Fruit fly (Drosophila melanogaster) whole organism, embryonic: ENCODE results near the gene CG18586.

Source experiments
- Adf1 ChIP-seq: fragments of 200-800 bp; sonication (Bioruptor generic); IDR thresholded peaks from 2 replicates; pipeline ENCODE4 v1.3.6; 2022; ENCODE audit warnings: missing biosample characterization, missing genetic modification characterization
- Bdp1 ChIP-seq: fragments of 200-800 bp; sonication (Bioruptor generic); optimal IDR thresholded peaks from 3 replicates; lab custom pipeline; 2016; ENCODE audit warnings: missing biosample characterization, missing genetic modification characterization
- Bgb ChIP-seq: fragments of 200-800 bp; sonication (Bioruptor generic); IDR thresholded peaks from 2 replicates; pipeline ENCODE4 v1.3.6; 2022; ENCODE audit warnings: missing biosample characterization, missing genetic modification characterization; ENCODE audit not compliant: partially characterized antibody
- CG13287 ChIP-seq: fragments of 200-800 bp; sonication (Bioruptor generic); IDR thresholded peaks from 2 replicates; pipeline ENCODE4 v1.3.6; 2022; ENCODE audit warnings: missing biosample characterization, missing genetic modification characterization; ENCODE audit not compliant: partially characterized antibody
- CG15514 ChIP-seq: fragments of 200-800 bp; sonication (Bioruptor generic); optimal IDR thresholded peaks from 3 replicates; lab custom pipeline; 2017; ENCODE audit warnings: missing biosample characterization, missing genetic modification characterization, mild to moderate bottlenecking, moderate library complexity, missing genetic modification reagents
- CG3163 ChIP-seq: fragments of 200-800 bp; sonication (Bioruptor generic); optimal IDR thresholded peaks from 3 replicates; lab custom pipeline; 2016; ENCODE audit warnings: missing biosample characterization, missing genetic modification characterization
- CG33213 ChIP-seq: fragments of 200-800 bp; sonication (Bioruptor generic); optimal IDR thresholded peaks from 3 replicates; lab custom pipeline; 2016; ENCODE audit warnings: missing biosample characterization, missing genetic modification characterization
- CG34422 ChIP-seq: fragments of 200-800 bp; sonication (Bioruptor generic); IDR thresholded peaks from 3 replicates; pipeline ENCODE4 v1.3.6; 2022; ENCODE audit warnings: missing biosample characterization, missing genetic modification characterization
- CG42726 ChIP-seq: fragments of 200-800 bp; sonication (Bioruptor generic); IDR thresholded peaks from 2 replicates; pipeline ENCODE4 v1.3.6; 2022; ENCODE audit warnings: missing biosample characterization, missing genetic modification characterization; ENCODE audit not compliant: partially characterized antibody
- CG5953 ChIP-seq: fragments of 200-800 bp; sonication (Bioruptor generic); IDR thresholded peaks from 2 replicates; pipeline ENCODE4 v1.3.6; 2022; ENCODE audit warnings: missing biosample characterization, missing genetic modification characterization
- Dbx ChIP-seq: fragments of 200-800 bp; sonication (Bioruptor generic); IDR thresholded peaks from 3 replicates; pipeline ENCODE4 v1.3.6; 2022; ENCODE audit warnings: missing biosample characterization, missing genetic modification characterization
- Deaf1 ChIP-seq: fragments of 200-800 bp; optimal IDR thresholded peaks from 3 replicates; lab custom pipeline; 2019; ENCODE audit warnings: missing biosample characterization, mild to moderate bottlenecking, missing genetic modification characterization, moderate library complexity
- Dref ChIP-seq: fragments of 200-800 bp; sonication (Bioruptor generic); IDR thresholded peaks from 2 replicates; pipeline ENCODE4 v1.3.6; 2022; ENCODE audit warnings: missing biosample characterization, missing genetic modification characterization
- Drgx ChIP-seq: fragments of 200-800 bp; sonication (Bioruptor generic); IDR thresholded peaks from 2 replicates; pipeline ENCODE4 v1.3.6; 2022; ENCODE audit warnings: missing biosample characterization, missing genetic modification characterization
- H15 ChIP-seq: fragments of 200-800 bp; sonication (Bioruptor generic); IDR thresholded peaks from 3 replicates; pipeline ENCODE4 v1.3.6; 2022; ENCODE audit warnings: missing biosample characterization, missing genetic modification characterization
- HmgD ChIP-seq: fragments of 200-800 bp; sonication (Bioruptor generic); optimal IDR thresholded peaks from 3 replicates; lab custom pipeline; 2016; ENCODE audit warnings: missing biosample characterization, missing genetic modification characterization
- Jarid2 ChIP-seq: fragments of 200-800 bp; sonication (Bioruptor generic); optimal IDR thresholded peaks from 3 replicates; lab custom pipeline; 2017; ENCODE audit warnings: mild to moderate bottlenecking, missing biosample characterization, missing genetic modification reagents, missing genetic modification characterization
- Lhr ChIP-seq: fragments of 200-800 bp; sonication (Bioruptor generic); optimal IDR thresholded peaks from 3 replicates; lab custom pipeline; 2017; ENCODE audit warnings: mild to moderate bottlenecking, missing biosample characterization, missing genetic modification reagents, missing genetic modification characterization
- MBD-R2 ChIP-seq: fragments of 200-800 bp; sonication (Bioruptor generic); IDR thresholded peaks from 2 replicates; pipeline ENCODE4 v1.3.6; 2022; ENCODE audit warnings: missing biosample characterization, missing genetic modification characterization
- Med ChIP-seq: fragments of 200-800 bp; sonication (Bioruptor generic); peaks from one replicate; lab custom pipeline; 2016; ENCODE audit warnings: missing biosample characterization, missing genetic modification characterization, mild to moderate bottlenecking, inconsistent platforms, moderate library complexity
- NC2β ChIP-seq: fragments of 200-800 bp; sonication (Bioruptor generic); optimal IDR thresholded peaks from 2 replicates; lab custom pipeline; 2016; ENCODE audit warnings: missing biosample characterization, missing genetic modification characterization
- Nf-YA ChIP-seq: fragments of 200-800 bp; sonication (Bioruptor generic); IDR thresholded peaks from 2 replicates; pipeline ENCODE4 v1.3.6; 2022; ENCODE audit warnings: missing biosample characterization, missing genetic modification characterization
- Opbp ChIP-seq: fragments of 200-800 bp; sonication (Bioruptor generic); IDR thresholded peaks from 3 replicates; pipeline ENCODE4 v1.3.6; 2022; ENCODE audit warnings: missing biosample characterization, missing genetic modification characterization; ENCODE audit not compliant: partially characterized antibody
- Rfx ChIP-seq: fragments of 200-800 bp; sonication (Bioruptor generic); IDR thresholded peaks from 2 replicates; pipeline ENCODE4 v1.3.6; 2022; ENCODE audit warnings: missing biosample characterization, missing genetic modification characterization
- Scr ChIP-seq: fragments of 200-800 bp; sonication (Bioruptor generic); IDR thresholded peaks from 2 replicates; pipeline ENCODE4 v1.3.6; 2022; ENCODE audit warnings: missing biosample characterization, missing genetic modification characterization; ENCODE audit not compliant: partially characterized antibody
- Sry-δ ChIP-seq: fragments of 200-800 bp; sonication (Bioruptor generic); optimal IDR thresholded peaks from 2 replicates; lab custom pipeline; 2016; ENCODE audit warnings: missing biosample characterization, missing genetic modification characterization
- Trl ChIP-seq, 3 experiments: fragments of >200 bp in 2 of 3; fragments of 200-800 bp in 1 of 3; sonication (Bioruptor generic) in 1 of 3; optimal IDR thresholded peaks; 2 replicates in 1 of 3; 3 replicates in 2 of 3; lab custom pipeline; 2016 to 2017; ENCODE audit warnings: missing biosample characterization in 1 of 3, missing genetic modification characterization in 1 of 3
- ase ChIP-seq: fragments of 200-800 bp; sonication (Bioruptor generic); IDR thresholded peaks from 3 replicates; pipeline ENCODE4 v1.3.6; 2022; ENCODE audit warnings: missing biosample characterization, missing genetic modification characterization
- ato ChIP-seq: fragments of 200-800 bp; sonication (Bioruptor generic); IDR thresholded peaks from 2 replicates; pipeline ENCODE4 v1.3.6; 2022; ENCODE audit warnings: missing biosample characterization, missing genetic modification characterization; ENCODE audit not compliant: partially characterized antibody
- chif ChIP-seq, 2 experiments: fragments of 200-800 bp; sonication (Bioruptor generic); optimal IDR thresholded peaks; 3 replicates each; lab custom pipeline; 2016; ENCODE audit warnings: missing biosample characterization in 2 of 2, missing genetic modification characterization in 2 of 2
- chinmo ChIP-seq: fragments of 200-800 bp; sonication (Bioruptor generic); IDR thresholded peaks from 4 replicates; pipeline ENCODE4 v1.3.6; 2022; ENCODE audit warnings: missing biosample characterization, missing genetic modification characterization; ENCODE audit not compliant: partially characterized antibody
- ci ChIP-seq: fragments of 200-800 bp; sonication (Bioruptor generic); IDR thresholded peaks from 3 replicates; pipeline ENCODE4 v1.3.6; 2022; ENCODE audit warnings: missing biosample characterization, missing genetic modification characterization
- crol ChIP-seq: fragments of 200-800 bp; sonication (Bioruptor generic); IDR thresholded peaks from 2 replicates; pipeline ENCODE4 v1.3.6; 2022; ENCODE audit warnings: missing biosample characterization, missing genetic modification characterization
- cwo ChIP-seq: fragments of 200-800 bp; sonication (Bioruptor generic); optimal IDR thresholded peaks from 3 replicates; lab custom pipeline; 2017; ENCODE audit warnings: missing biosample characterization, missing genetic modification characterization, mild to moderate bottlenecking, moderate library complexity, missing genetic modification reagents
- dm ChIP-seq: fragments of 200-800 bp; sonication (Bioruptor generic); optimal IDR thresholded peaks from 3 replicates; lab custom pipeline; 2016; ENCODE audit warnings: missing biosample characterization, missing genetic modification characterization
- dmrt99B ChIP-seq: fragments of 200-800 bp; sonication (Bioruptor generic); optimal IDR thresholded peaks from 2 replicates; lab custom pipeline; 2018; ENCODE audit warnings: missing biosample characterization, mild to moderate bottlenecking, missing genetic modification characterization, moderate library complexity
- ems ChIP-seq: fragments of 200-800 bp; sonication (Bioruptor generic); optimal IDR thresholded peaks from 3 replicates; lab custom pipeline; 2016; ENCODE audit warnings: missing biosample characterization, missing genetic modification characterization
- fd64A ChIP-seq: fragments of 200-800 bp; sonication (Bioruptor generic); optimal IDR thresholded peaks from 3 replicates; lab custom pipeline; 2018; ENCODE audit warnings: missing biosample characterization, mild to moderate bottlenecking, missing genetic modification characterization
- kay ChIP-seq: fragments of 200-800 bp; sonication (Bioruptor generic); optimal IDR thresholded peaks from 2 replicates; lab custom pipeline; 2016; ENCODE audit warnings: missing biosample characterization, missing genetic modification characterization
- luna ChIP-seq: fragments of 200-800 bp; sonication (Bioruptor generic); optimal IDR thresholded peaks from 2 replicates; lab custom pipeline; 2016; ENCODE audit warnings: missing biosample characterization, missing genetic modification characterization
- onecut ChIP-seq: fragments of 200-800 bp; sonication (Bioruptor generic); IDR thresholded peaks from 2 replicates; pipeline ENCODE4 v1.3.6; 2022; ENCODE audit warnings: missing biosample characterization, missing genetic modification characterization
- row ChIP-seq: fragments of 200-800 bp; sonication (Bioruptor generic); IDR thresholded peaks from 3 replicates; pipeline ENCODE4 v1.3.6; 2022; ENCODE audit warnings: missing biosample characterization, missing genetic modification characterization
- run ChIP-seq: fragments of 200-800 bp; sonication (Bioruptor generic); optimal IDR thresholded peaks from 3 replicates; lab custom pipeline; 2018; ENCODE audit warnings: missing biosample characterization, mild to moderate bottlenecking, missing genetic modification characterization
- sens ChIP-seq: fragments of 200-800 bp; sonication (Bioruptor generic); peaks from one replicate; lab custom pipeline; 2016; ENCODE audit warnings: missing biosample characterization, missing genetic modification characterization
- sob ChIP-seq: fragments of 200-800 bp; sonication (Bioruptor generic); IDR thresholded peaks from 2 replicates; pipeline ENCODE4 v1.3.6; 2022; ENCODE audit warnings: missing biosample characterization, missing genetic modification characterization
- sug ChIP-seq: fragments of 200-800 bp; optimal IDR thresholded peaks from 2 replicates; lab custom pipeline; 2019; ENCODE audit warnings: missing biosample characterization, mild to moderate bottlenecking, missing genetic modification characterization, moderate library complexity
- unc-4 ChIP-seq: fragments of 200-800 bp; sonication (Bioruptor generic); IDR thresholded peaks from 2 replicates; pipeline ENCODE4 v1.3.6; 2022; ENCODE audit warnings: missing biosample characterization, missing genetic modification characterization; ENCODE audit not compliant: partially characterized antibody
- vvl ChIP-seq: fragments of 200-800 bp; sonication (Bioruptor generic); IDR thresholded peaks from 2 replicates; pipeline ENCODE4 v1.3.6; 2022; ENCODE audit warnings: missing biosample characterization, missing genetic modification characterization

Gene CG18586

DNA sequence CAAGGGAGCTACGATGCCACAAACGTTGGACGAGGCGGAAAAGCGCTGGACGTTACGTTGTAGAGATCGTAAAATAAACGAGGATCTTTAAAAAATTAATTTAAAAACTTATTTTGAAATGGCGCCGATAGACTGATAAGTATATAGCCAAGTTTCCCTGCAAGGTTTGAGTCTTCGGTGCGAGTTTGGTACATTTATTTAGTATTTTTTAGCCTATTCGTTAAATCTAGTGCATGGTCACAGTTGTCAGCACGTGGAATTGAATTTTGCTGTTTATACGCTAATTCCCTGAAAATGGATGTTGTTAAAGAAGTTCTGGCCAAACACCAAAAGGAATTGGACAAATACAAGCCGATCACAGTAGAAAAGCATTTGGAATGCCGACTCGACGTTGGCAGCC is 26.2 kb downstream of the CG18586 start, which contains the start of gene CG32409 (continued):
- TF ChIP-seq Bdp1 (GFP tag; lab: Kevin White, UChicago), result no peak
- TF ChIP-seq CG33213 (GFP tag; lab: Kevin White, UChicago), result peak; percentile 22
- peak in 1 of 2 experiments; percentile 14 for TF ChIP-seq chif (GFP tag; optimal IDR thresholded peaks at IDR 0.05; lab: Kevin White, UChicago)
- peak; percentile 48; the same call in 1 of the 3 replicates for TF ChIP-seq Opbp (GFP tag; lab: Robert Waterston, UW)
- 0 out of 3 replicates have a peak, but pooled peaks have one; percentile 9 for TF ChIP-seq row
- no peak for TF ChIP-seq fd64A (GFP tag; lab: Kevin White, UChicago)
- TF ChIP-seq Sry-δ (GFP tag; lab: Kevin White, UChicago), result peak; percentile 74
- TF ChIP-seq CG15514 (GFP tag; lab: Kevin White, UChicago), result peak; percentile 62
- no peak for TF ChIP-seq CG5953
- TF ChIP-seq Scr (GFP tag; lab: Robert Waterston, UW), result 0 out of 2 replicates have a peak, but pooled peaks have one; percentile 17
- TF ChIP-seq sens, result peak; percentile 39
- peak; percentile 70 for TF ChIP-seq MBD-R2 (GFP tag; lab: Robert Waterston, UW)
- no peak for TF ChIP-seq run
- peak; percentile 72 for TF ChIP-seq Lhr (GFP tag; lab: Kevin White, UChicago)
- peak; percentile 88 for TF ChIP-seq Dref (GFP tag; lab: Robert Waterston, UW)
- no peak for TF ChIP-seq dmrt99B
- peak; percentile 27 for TF ChIP-seq HmgD (GFP tag; lab: Kevin White, UChicago)
- no peak for TF ChIP-seq ems
- TF ChIP-seq dm, result peak; percentile 99
- TF ChIP-seq, all 482 proteins: peak for 51

dm6 chr3L:5902189-5902765 is 29.2 kb downstream of the CG18586 start, which contains the start of gene QC:
TSS of gene QC (minus strand) at chr3L:5902456.
- TF ChIP-seq ci, result peak; percentile 43; the same call in 1 of the 3 replicates
- peak; percentile 45; the same call in 1 of the 2 replicates for TF ChIP-seq vvl (GFP tag; lab: Robert Waterston, UW)
- peak; percentile 13; the same call in 1 of the 3 replicates for TF ChIP-seq CG34422 (GFP tag; lab: Robert Waterston, UW)
- peak; percentile 44 for TF ChIP-seq kay
- TF ChIP-seq Jarid2, result peak; percentile 64
- 0 out of 3 replicates have a peak, but pooled peaks have one; percentile 20 for TF ChIP-seq ase (GFP tag; lab: Robert Waterston, UW)
- peak; percentile 29; the same call in 1 of the 2 replicates for TF ChIP-seq Drgx (GFP tag; lab: Robert Waterston, UW)
- TF ChIP-seq Dbx (GFP tag; lab: Robert Waterston, UW), result 0 out of 3 replicates have a peak, but pooled peaks have one; percentile 23
- 0 out of 2 replicates have a peak, but pooled peaks have one; percentile 9 for TF ChIP-seq CG42726
- peak; percentile 79 for TF ChIP-seq crol
- TF ChIP-seq unc-4 (GFP tag; lab: Robert Waterston, UW), result 0 out of 2 replicates have a peak, but pooled peaks have one; percentile 17
- peak; percentile 91 for TF ChIP-seq Deaf1 (tag; lab: Kevin White, UChicago)
- TF ChIP-seq cwo (GFP tag; lab: Kevin White, UChicago), result no peak
- no peak for TF ChIP-seq NC2β (GFP tag; lab: Kevin White, UChicago)
- TF ChIP-seq sug (tag; lab: Kevin White, UChicago), result no peak
- peak; percentile 29; the same call in 1 of the 2 replicates for TF ChIP-seq Nf-YA (GFP tag; lab: Robert Waterston, UW)
- TF ChIP-seq Bgb (GFP tag; lab: Robert Waterston, UW), result peak; percentile 15; the same call in 1 of the 2 replicates
- TF ChIP-seq onecut (GFP tag; lab: Robert Waterston, UW), result peak; percentile 84
- no peak for TF ChIP-seq luna (GFP tag; lab: Kevin White, UChicago)
- TF ChIP-seq Dref (GFP tag; lab: Robert Waterston, UW), result 0 out of 2 replicates have a peak, but pooled peaks have one; percentile 28
- peak; percentile 83; the same call in 2 of the 4 replicates for TF ChIP-seq chinmo (GFP tag; lab: Robert Waterston, UW)
- TF ChIP-seq Med (GFP tag; lab: Kevin White, UChicago), result peak; percentile 43
- TF ChIP-seq CG3163, result peak; percentile 92
- 0 out of 2 replicates have a peak, but pooled peaks have one; percentile 11 for TF ChIP-seq Rfx (GFP tag; lab: Robert Waterston, UW)
- TF ChIP-seq CG13287, result peak; percentile 23; the same call in 1 of the 2 replicates
- TF ChIP-seq sob (GFP tag; lab: Robert Waterston, UW), result peak; percentile 35; the same call in 1 of the 2 replicates
- TF ChIP-seq Trl (optimal IDR thresholded peaks at IDR 0.05; lab: Kevin White, UChicago), result peak in 1 of 2 experiments; percentile 25
- no peak for TF ChIP-seq Trl (GFP tag; optimal IDR thresholded peaks at IDR 0.05; lab: Kevin White, UChicago)
- no peak for TF ChIP-seq H15
- TF ChIP-seq Adf1 (GFP tag; lab: Robert Waterston, UW), result peak; percentile 49
- no peak for TF ChIP-seq ato
